Fruit fly (Drosophila melanogaster) whole organism, pupa: Measurements from ENCODE around the gene CG42762.

Source experiments
- CG14655 ChIP-seq: fragments of 200-800 bp; sonication (Bioruptor generic); optimal IDR thresholded peaks from 3 replicates; lab custom pipeline; 2017; ENCODE audit warnings: mild to moderate bottlenecking, missing biosample characterization, missing genetic modification reagents, missing genetic modification characterization
- CG15710 ChIP-seq: fragments of 200-800 bp; sonication (Bioruptor generic); optimal IDR thresholded peaks from 2 replicates; lab custom pipeline; 2018; ENCODE audit warnings: missing biosample characterization, mild to moderate bottlenecking, missing genetic modification characterization, moderate library complexity
- CG34367 ChIP-seq: fragments of 200-800 bp; sonication (Bioruptor generic); optimal IDR thresholded peaks from 2 replicates; lab custom pipeline; 2018; ENCODE audit warnings: missing biosample characterization, mild to moderate bottlenecking, missing genetic modification characterization
- CG8159 ChIP-seq: fragments of 200-800 bp; sonication (Bioruptor generic); optimal IDR thresholded peaks from 3 replicates; lab custom pipeline; 2018; ENCODE audit warnings: missing biosample characterization, mild to moderate bottlenecking, missing genetic modification characterization, moderate library complexity
- CG8301 ChIP-seq: fragments of 200-800 bp; sonication (Bioruptor generic); optimal IDR thresholded peaks from 2 replicates; lab custom pipeline; 2018; ENCODE audit warnings: missing biosample characterization, mild to moderate bottlenecking, missing genetic modification characterization
- D1 ChIP-seq: fragments of 200-800 bp; sonication (Bioruptor generic); optimal IDR thresholded peaks from 2 replicates; lab custom pipeline; 2018; ENCODE audit warnings: missing biosample characterization, mild to moderate bottlenecking, missing genetic modification characterization, moderate library complexity
- Pif1A ChIP-seq: fragments of 200-800 bp; sonication (Bioruptor generic); optimal IDR thresholded peaks from 3 replicates; lab custom pipeline; 2016; ENCODE audit warnings: missing biosample characterization, missing genetic modification characterization
- Snoo ChIP-seq: fragments of 200-800 bp; sonication (Bioruptor generic); optimal IDR thresholded peaks from 3 replicates; lab custom pipeline; 2017; ENCODE audit warnings: missing biosample characterization, mild to moderate bottlenecking, missing genetic modification characterization, inconsistent platforms
- fd96Ca ChIP-seq: fragments of 200-800 bp; sonication (Bioruptor generic); IDR thresholded peaks from 3 replicates; pipeline ENCODE4 v1.3.6; 2022; ENCODE audit warnings: missing biosample characterization, missing genetic modification characterization
- gl ChIP-seq: fragments of 200-800 bp; sonication (Bioruptor generic); optimal IDR thresholded peaks from 2 replicates; lab custom pipeline; 2018; ENCODE audit warnings: missing biosample characterization, mild to moderate bottlenecking, missing genetic modification characterization

- TF ChIP-seq CG15710 (tag; lab: Kevin White, UChicago) = no peak
- TF ChIP-seq fd96Ca (GFP tag; lab: Robert Waterston, UW) = no peak
- no peak for TF ChIP-seq Pif1A (GFP tag; lab: Kevin White, UChicago)
- TF ChIP-seq gl (tag; lab: Kevin White, UChicago) = no peak
- no peak for TF ChIP-seq D1 (tag; lab: Kevin White, UChicago)
- TF ChIP-seq Snoo (tag; lab: Kevin White, UChicago) = no peak
- TF ChIP-seq CG8301 = no peak
- no peak for TF ChIP-seq CG8159
- TF ChIP-seq CG14655 = no peak
- no peak for TF ChIP-seq CG34367 (tag; lab: Kevin White, UChicago)
Observed at dm6 chr2L:8145067-8145808, 1.4 kb upstream of the CG42762 start, which contains the start of the genes CG42763 and CG43394.
